Fruit fly (Drosophila melanogaster) whole organism, wandering third instar larva: Measurements from ENCODE around the gene Trf4-2.

Source experiments
- Dfd ChIP-seq: fragments of >200 bp; optimal IDR thresholded peaks from 2 replicates; lab custom pipeline; 2017; ENCODE audit warnings: missing biosample characterization, missing genetic modification characterization
- pan ChIP-seq: fragments of >200 bp; optimal IDR thresholded peaks from 2 replicates; lab custom pipeline; 2017
- usp ChIP-seq: fragments of >200 bp; optimal IDR thresholded peaks from 2 replicates; lab custom pipeline; 2017; ENCODE audit warnings: missing biosample characterization, missing genetic modification characterization

DNA sequence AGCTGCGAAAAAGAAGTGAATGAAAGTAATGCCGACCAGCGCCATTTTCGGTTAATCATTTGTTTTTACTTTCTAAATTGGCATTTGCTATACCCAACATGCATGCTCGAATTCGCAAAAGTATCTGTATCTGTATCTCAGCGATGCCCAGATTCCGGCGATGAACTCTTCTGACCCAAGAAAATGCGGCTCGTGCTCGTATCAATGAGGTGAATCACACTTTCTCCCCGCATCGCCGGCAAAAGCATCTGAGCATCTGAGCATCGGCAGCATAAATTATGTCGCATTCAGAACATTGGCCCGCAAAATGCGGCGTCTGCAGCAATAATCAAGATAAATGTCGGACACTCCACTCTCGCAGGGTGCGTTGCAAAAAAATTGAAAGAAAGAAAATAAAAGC is 43.9 kb downstream of the Trf4-2 start:
- TF ChIP-seq Dfd (GFP tag; lab: Kevin White, UChicago): no peak
- TF ChIP-seq usp (GFP tag; lab: Kevin White, UChicago): no peak
- no peak for TF ChIP-seq pan (lab: Kevin White, UChicago)
